Worm (Caenorhabditis elegans): Measurements from ENCODE around the gene F10C2.4.

- TF ChIP-seq W03F9.2 (tag; optimal IDR thresholded peaks at IDR 0.05) (no peak), him-1 (tag; optimal IDR thresholded peaks at IDR 0.05) (no peak), dao-5 (tag; optimal IDR thresholded peaks at IDR 0.05) (no peak)
These were observed 36.8 kb upstream of the F10C2.4 start for ce11 chrV:12004501-12004940.

Data from whole organism, L4/young adult.